Fruit fly (Drosophila melanogaster): ENCODE results near the gene CG43348.

CG43348 gene

DNA sequence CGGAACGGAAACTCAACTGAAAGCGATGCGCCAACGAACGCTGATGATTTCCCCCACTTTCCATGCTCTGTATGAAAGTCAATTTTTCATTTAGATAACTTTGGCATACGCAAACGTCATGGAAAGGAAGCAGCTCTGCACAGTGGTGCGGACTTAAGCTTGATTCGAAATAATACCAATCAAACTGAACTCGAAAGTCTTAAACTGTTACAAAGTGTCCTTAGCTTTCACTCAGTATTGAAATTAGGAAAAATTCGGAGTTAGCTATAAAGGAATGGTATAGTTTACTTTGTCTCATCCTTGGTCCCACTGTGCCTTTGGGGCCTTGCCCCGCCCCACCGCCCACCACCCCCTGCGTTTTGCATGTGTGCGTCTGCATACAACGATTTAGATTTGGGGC, 8.2 kb downstream of the CG43348 start (continued):
- TF ChIP-seq zen2 (GFP tag; IDR thresholded peaks at IDR 0.05; ENCODE audit: partially characterized antibody) (no peak), CG5245 (GFP tag; optimal IDR thresholded peaks at IDR 0.05) (no peak), CG14860 (GFP tag; IDR thresholded peaks at IDR 0.05; ENCODE audit: partially characterized antibody) (no peak), B-H1 (GFP tag; IDR thresholded peaks at IDR 0.05) (peak; percentile 42), CG6272 (GFP tag; IDR thresholded peaks at IDR 0.05) (peak; percentile 28; the same call in 1 of the 2 replicates), CHES-1-like (GFP tag; optimal IDR thresholded peaks at IDR 0.05) (peak; percentile 7), CG8089 (GFP tag; optimal IDR thresholded peaks at IDR 0.05) (no peak), CG3065 (GFP tag; optimal IDR thresholded peaks at IDR 0.05) (no peak), CG3838 (GFP tag; optimal IDR thresholded peaks at IDR 0.05) (no peak), CG14965 (GFP tag; optimal IDR thresholded peaks at IDR 0.05; ENCODE audit: borderline replicate concordance) (no peak), slp2 (GFP tag; optimal IDR thresholded peaks at IDR 0.05) (no peak), CG3407 (GFP tag; optimal IDR thresholded peaks at IDR 0.05) (peak; percentile 18), CG12236 (GFP tag; optimal IDR thresholded peaks at IDR 0.05) (no peak), CG2889 (GFP tag; IDR thresholded peaks at IDR 0.05) (peak; percentile 57; the same call in 1 of the 3 replicates), HLH3B (GFP tag; IDR thresholded peaks at IDR 0.05) (peak; percentile 69), tap (tag; optimal IDR thresholded peaks at IDR 0.05) (peak; percentile 28), otp (GFP tag; IDR thresholded peaks at IDR 0.05) (peak; percentile 70; the same call in 2 of the 3 replicates), ro (GFP tag; IDR thresholded peaks at IDR 0.05) (no peak), Sry-δ (GFP tag; optimal IDR thresholded peaks at IDR 0.05) (no peak), kay (GFP tag; optimal IDR thresholded peaks at IDR 0.05) (no peak), CG16779 (GFP tag; IDR thresholded peaks at IDR 0.05) (no peak), CG42726 (GFP tag; IDR thresholded peaks at IDR 0.05; ENCODE audit: partially characterized antibody) (no peak), tx (GFP tag; optimal IDR thresholded peaks at IDR 0.05) (no peak), Dip2 (GFP tag; IDR thresholded peaks at IDR 0.05) (peak; percentile 24; the same call in 1 of the 2 replicates), CG1529 (GFP tag; optimal IDR thresholded peaks at IDR 0.05) (peak; percentile 17), CG18262 (tag; optimal IDR thresholded peaks at IDR 0.05) (peak; percentile 6), CG13296 (GFP tag; optimal IDR thresholded peaks at IDR 0.05) (no peak), NK7.1 (GFP tag; optimal IDR thresholded peaks at IDR 0.05) (no peak), D19B (GFP tag; optimal IDR thresholded peaks at IDR 0.05) (no peak), fd102C (GFP tag; optimal IDR thresholded peaks at IDR 0.05) (no peak), so (GFP tag; IDR thresholded peaks at IDR 0.05) (peak; percentile 75), nerfin-1 (tag; optimal IDR thresholded peaks at IDR 0.05) (no peak), CG4730 (GFP tag; IDR thresholded peaks at IDR 0.05) (no peak; the same call in 1 of the 2 replicates), run (tag; optimal IDR thresholded peaks at IDR 0.05) (no peak), crol (GFP tag; IDR thresholded peaks at IDR 0.05) (no peak), Side (GFP tag; optimal IDR thresholded peaks at IDR 0.05) (no peak), klu (GFP tag; IDR thresholded peaks at IDR 0.05) (no peak), CG17612 (GFP tag; IDR thresholded peaks at IDR 0.05) (0 out of 2 replicates have a peak, but pooled peaks have one; percentile 44), Hr3 (GFP tag; optimal IDR thresholded peaks at IDR 0.05) (peak; percentile 18), fd64A (GFP tag; optimal IDR thresholded peaks at IDR 0.05) (no peak), CG1603 (tag; optimal IDR thresholded peaks at IDR 0.05) (peak; percentile 73), CG17359 (tag; optimal IDR thresholded peaks at IDR 0.05) (peak; percentile 38), CG11695 (GFP tag; IDR thresholded peaks at IDR 0.05) (peak; percentile 61; the same call in 1 of the 3 replicates), Lim3 (GFP tag; IDR thresholded peaks at IDR 0.05) (no peak), gcm (GFP tag; optimal IDR thresholded peaks at IDR 0.05) (peak; percentile 29), CG6813 (GFP tag; optimal IDR thresholded peaks at IDR 0.05) (no peak), CG18599 (GFP tag; optimal IDR thresholded peaks at IDR 0.05) (peak; percentile 77), D19A (tag; optimal IDR thresholded peaks at IDR 0.05) (peak; percentile 21), Scr (GFP tag; IDR thresholded peaks at IDR 0.05; ENCODE audit: partially characterized antibody) (no peak), Doc3 (GFP tag; IDR thresholded peaks at IDR 0.05; ENCODE audit: partially characterized antibody) (no peak), shn (GFP tag; optimal IDR thresholded peaks at IDR 0.05) (no peak)

All from whole organism, embryonic.